Worm (Caenorhabditis elegans) whole organism, late embryonic: ENCODE data around the gene emc-1.
"Not testable (repeated sequence)": the region's sequence is repeated elsewhere in the genome, so short reads cannot be mapped to it uniquely, and the experiment has no call there.

Experiments used
- ama-1 ChIP-seq: fragments of 150-350 bp; optimal IDR thresholded peaks from 2 replicates; lab custom pipeline; 2014
- nfya-1 ChIP-seq: sonication (generic microtip); optimal IDR thresholded peaks from 2 replicates; lab custom pipeline; 2017; ENCODE audit warnings: missing genetic modification characterization, mild to moderate bottlenecking, missing compliant biosample characterization, antibody characterized with exemption, moderate library complexity
- pqm-1 ChIP-seq: sonication (generic microtip); optimal IDR thresholded peaks from 2 replicates; lab custom pipeline; 2016; ENCODE audit warnings: missing genetic modification characterization, missing compliant biosample characterization
- tbx-2 ChIP-seq: sonication (generic microtip); optimal IDR thresholded peaks from 2 replicates; lab custom pipeline; 2016; ENCODE audit warnings: missing genetic modification characterization, missing compliant biosample characterization
- unc-86 ChIP-seq: sonication (generic microtip); optimal IDR thresholded peaks from 2 replicates; lab custom pipeline; 2016; ENCODE audit warnings: missing genetic modification characterization, missing compliant biosample characterization

DNA sequence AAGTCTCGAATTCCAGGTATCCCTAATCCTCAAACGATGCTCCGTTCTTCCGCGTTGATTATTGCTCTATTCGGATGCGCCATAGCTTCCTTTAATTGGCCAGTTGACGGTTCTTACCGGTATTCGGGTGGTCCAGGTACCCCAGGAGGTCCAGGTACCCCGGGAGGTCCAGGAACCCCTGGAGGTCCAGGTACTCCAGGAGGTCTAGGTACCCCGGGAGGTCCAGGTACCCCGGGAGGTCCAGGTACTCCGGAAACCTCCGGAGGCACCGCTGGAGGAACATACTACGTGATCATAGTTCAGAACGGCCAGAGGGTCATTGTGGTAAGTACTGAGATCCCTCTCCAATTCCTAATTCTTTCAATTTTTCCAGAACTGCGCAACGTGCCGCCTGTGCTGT lies 32.4 kb downstream of the emc-1 start, which contains the start of gene Y51H7C.1:
- TF ChIP-seq ama-1 (lab: Kevin White, UChicago); tbx-2 (tag; lab: Kevin White, UChicago); unc-86; pqm-1 (tag; lab: Kevin White, UChicago); nfya-1 (tag; lab: Kevin White, UChicago): not testable (repeated sequence)
